Worm (Caenorhabditis elegans) whole organism, late embryonic: ENCODE data around the gene Y43F8B.12.

Experiments
- C08G9.2 ChIP-seq: sonication (generic microtip); optimal IDR thresholded peaks from 2 replicates; lab custom pipeline; 2016; ENCODE audit warnings: mild to moderate bottlenecking, missing genetic modification characterization, moderate library complexity, missing compliant biosample characterization
- C38D4.7 ChIP-seq: fragments of 200-800 bp; sonication (Bioruptor generic); optimal IDR thresholded peaks from 2 replicates; lab custom pipeline; 2018; ENCODE audit warnings: mild to moderate bottlenecking, missing genetic modification characterization, moderate library complexity, missing compliant biosample characterization
- F13H6.1 ChIP-seq: sonication (generic microtip); optimal IDR thresholded peaks from 2 replicates; lab custom pipeline; 2016; ENCODE audit warnings: missing genetic modification characterization, missing compliant biosample characterization
- T23F11.4 ChIP-seq: fragments of 200-800 bp; sonication (Bioruptor generic); optimal IDR thresholded peaks from 2 replicates; lab custom pipeline; 2018; ENCODE audit warnings: mild to moderate bottlenecking, missing genetic modification characterization, missing compliant biosample characterization
- Y22D7AL.16 ChIP-seq: sonication (generic microtip); optimal IDR thresholded peaks from 2 replicates; lab custom pipeline; 2016; ENCODE audit warnings: missing genetic modification characterization, missing compliant biosample characterization
- ceh-18 ChIP-seq: sonication (generic microtip); optimal IDR thresholded peaks from 2 replicates; lab custom pipeline; 2016; ENCODE audit warnings: missing genetic modification characterization, missing compliant biosample characterization
- ceh-2 ChIP-seq: sonication (generic microtip); optimal IDR thresholded peaks from 2 replicates; lab custom pipeline; 2016; ENCODE audit warnings: missing genotype, missing genetic modification characterization, missing compliant biosample characterization
- ceh-34 ChIP-seq: sonication (generic microtip); optimal IDR thresholded peaks from 2 replicates; lab custom pipeline; 2016; ENCODE audit warnings: mild to moderate bottlenecking, missing genetic modification characterization, missing compliant biosample characterization
- ceh-48 ChIP-seq: sonication (generic microtip); optimal IDR thresholded peaks from 2 replicates; lab custom pipeline; 2016; ENCODE audit warnings: missing genetic modification characterization, inconsistent platforms, missing compliant biosample characterization
- ceh-6 ChIP-seq: fragments of 200-800 bp; sonication (Bioruptor generic); optimal IDR thresholded peaks from 2 replicates; lab custom pipeline; 2018; ENCODE audit warnings: mild to moderate bottlenecking, missing genetic modification characterization, missing compliant biosample characterization
- che-1 ChIP-seq: sonication (generic microtip); optimal IDR thresholded peaks from 2 replicates; lab custom pipeline; 2016; ENCODE audit warnings: mild to moderate bottlenecking, missing genetic modification characterization, missing compliant biosample characterization
- dve-1 ChIP-seq: sonication (generic microtip); optimal IDR thresholded peaks from 2 replicates; lab custom pipeline; 2017; ENCODE audit warnings: antibody characterized with exemption, mild to moderate bottlenecking, missing genetic modification characterization, missing compliant biosample characterization
- elt-2 ChIP-seq: sonication (generic microtip); optimal IDR thresholded peaks from 2 replicates; lab custom pipeline; 2016; ENCODE audit warnings: missing genetic modification reagents, missing genetic modification characterization, missing compliant biosample characterization
- eyg-1 ChIP-seq: sonication (generic microtip); optimal IDR thresholded peaks from 2 replicates; lab custom pipeline; 2016; ENCODE audit warnings: missing genotype, missing genetic modification characterization, missing compliant biosample characterization
- fkh-6 ChIP-seq: sonication (generic microtip); optimal IDR thresholded peaks from 2 replicates; lab custom pipeline; 2016; ENCODE audit warnings: missing genetic modification characterization, missing compliant biosample characterization
- gmeb-2 ChIP-seq: sonication (generic microtip); optimal IDR thresholded peaks from 2 replicates; lab custom pipeline; 2016; ENCODE audit warnings: missing genetic modification characterization, inconsistent platforms, missing compliant biosample characterization
- hlh-15 ChIP-seq: sonication (generic microtip); optimal IDR thresholded peaks from 2 replicates; lab custom pipeline; 2016; ENCODE audit warnings: missing genetic modification characterization, missing compliant biosample characterization
- hlh-30 ChIP-seq: sonication (generic microtip); optimal IDR thresholded peaks from 2 replicates; lab custom pipeline; 2017; ENCODE audit warnings: antibody characterized with exemption, missing genetic modification characterization, missing compliant biosample characterization; ENCODE audit not compliant: insufficient read depth
- hlh-6 ChIP-seq: sonication (generic microtip); optimal IDR thresholded peaks from 2 replicates; lab custom pipeline; 2016; ENCODE audit warnings: missing genotype, missing genetic modification characterization, missing compliant biosample characterization
- hlh-8 ChIP-seq: sonication (generic microtip); optimal IDR thresholded peaks from 2 replicates; lab custom pipeline; 2016; ENCODE audit warnings: missing genotype, missing genetic modification characterization, missing compliant biosample characterization
- lin-11 ChIP-seq: fragments of 200-800 bp; sonication (Bioruptor generic); optimal IDR thresholded peaks from 2 replicates; lab custom pipeline; 2018; ENCODE audit warnings: mild to moderate bottlenecking, missing genetic modification characterization, missing compliant biosample characterization
- nfya-1 ChIP-seq: sonication (generic microtip); optimal IDR thresholded peaks from 2 replicates; lab custom pipeline; 2017; ENCODE audit warnings: missing genetic modification characterization, mild to moderate bottlenecking, missing compliant biosample characterization, antibody characterized with exemption, moderate library complexity
- nhr-11 ChIP-seq: fragments of 150-350 bp; optimal IDR thresholded peaks from 2 replicates; lab custom pipeline; 2014; ENCODE audit warnings: missing biosample characterization, missing genetic modification characterization
- npax-4 ChIP-seq: sonication (generic microtip); optimal IDR thresholded peaks from 2 replicates; lab custom pipeline; 2016; ENCODE audit warnings: missing genetic modification characterization, missing compliant biosample characterization
- pag-3 ChIP-seq: sonication (generic microtip); optimal IDR thresholded peaks from 2 replicates; lab custom pipeline; 2016; ENCODE audit warnings: missing compliant biosample characterization, missing genetic modification characterization, borderline replicate concordance
- pax-1 ChIP-seq: fragments of 150-350 bp; optimal IDR thresholded peaks from 2 replicates; lab custom pipeline; 2014; ENCODE audit warnings: missing biosample characterization, missing genetic modification characterization
- pha-2 ChIP-seq: sonication (generic microtip); optimal IDR thresholded peaks from 2 replicates; lab custom pipeline; 2017; ENCODE audit warnings: mild to moderate bottlenecking, missing genetic modification characterization, missing compliant biosample characterization
- pha-4 ChIP-seq: fragments of 150-350 bp; optimal IDR thresholded peaks from 2 replicates; lab custom pipeline; 2018; ENCODE audit warnings: missing biosample characterization, missing genetic modification reagents, missing genetic modification characterization
- pros-1 ChIP-seq: fragments of 150-350 bp; optimal IDR thresholded peaks from 2 replicates; lab custom pipeline; 2014; ENCODE audit warnings: missing biosample characterization, missing genetic modification reagents, missing genetic modification characterization
- ref-2 ChIP-seq: sonication (generic microtip); optimal IDR thresholded peaks from 2 replicates; lab custom pipeline; 2016; ENCODE audit warnings: missing genetic modification characterization, missing compliant biosample characterization
- rnt-1 ChIP-seq: sonication (generic microtip); optimal IDR thresholded peaks from 2 replicates; lab custom pipeline; 2016; ENCODE audit warnings: missing genetic modification characterization, missing compliant biosample characterization
- sdc-2 ChIP-seq: sonication (generic microtip); optimal IDR thresholded peaks from 2 replicates; lab custom pipeline; 2016; ENCODE audit warnings: missing genotype, missing genetic modification characterization, missing compliant biosample characterization
- sox-4 ChIP-seq: sonication (generic microtip); optimal IDR thresholded peaks from 2 replicates; lab custom pipeline; 2017; ENCODE audit warnings: mild to moderate bottlenecking, missing genetic modification characterization, inconsistent platforms, missing compliant biosample characterization
- syd-9 ChIP-seq: sonication (generic microtip); optimal IDR thresholded peaks from 2 replicates; lab custom pipeline; 2016; ENCODE audit warnings: mild to moderate bottlenecking, missing genetic modification characterization, moderate library complexity, missing compliant biosample characterization
- tbx-2 ChIP-seq: sonication (generic microtip); optimal IDR thresholded peaks from 2 replicates; lab custom pipeline; 2016; ENCODE audit warnings: missing genetic modification characterization, missing compliant biosample characterization
- tbx-7 ChIP-seq: sonication (generic microtip); optimal IDR thresholded peaks from 2 replicates; lab custom pipeline; 2016; ENCODE audit warnings: missing genotype, missing genetic modification characterization, missing compliant biosample characterization
- ttx-3 ChIP-seq: sonication (generic microtip); optimal IDR thresholded peaks from 2 replicates; lab custom pipeline; 2016; ENCODE audit warnings: missing genetic modification reagents, missing genetic modification characterization, missing compliant biosample characterization
- unc-42 ChIP-seq: sonication (generic microtip); optimal IDR thresholded peaks from 2 replicates; lab custom pipeline; 2016; ENCODE audit warnings: missing genotype, missing genetic modification characterization, missing compliant biosample characterization
- unc-86 ChIP-seq: sonication (generic microtip); optimal IDR thresholded peaks from 2 replicates; lab custom pipeline; 2016; ENCODE audit warnings: missing genetic modification characterization, missing compliant biosample characterization
- ztf-16 ChIP-seq: sonication (generic microtip); optimal IDR thresholded peaks from 2 replicates; lab custom pipeline; 2017; ENCODE audit warnings: missing genetic modification characterization, missing compliant biosample characterization

Y43F8B.12 gene

ce11 chrV:19428936-19429335 lies 39.2 kb upstream of the Y43F8B.12 start:
- TF ChIP-seq eyg-1 (tag; lab: Kevin White, UChicago) (no peak), lin-11 (tag; lab: Kevin White, UChicago) (no peak), C38D4.7 (GFP tag; lab: Kevin White, UChicago) (no peak), F13H6.1 (tag; lab: Kevin White, UChicago) (no peak), hlh-30 (tag; lab: Kevin White, UChicago) (no peak), tbx-7 (no peak), ztf-16 (tag; lab: Kevin White, UChicago) (no peak), T23F11.4 (GFP tag; lab: Kevin White, UChicago) (no peak), sox-4 (tag; lab: Kevin White, UChicago) (no peak), hlh-8 (tag; lab: Kevin White, UChicago) (no peak)
- TF ChIP-seq, all 69 proteins: peak for 0

DNA sequence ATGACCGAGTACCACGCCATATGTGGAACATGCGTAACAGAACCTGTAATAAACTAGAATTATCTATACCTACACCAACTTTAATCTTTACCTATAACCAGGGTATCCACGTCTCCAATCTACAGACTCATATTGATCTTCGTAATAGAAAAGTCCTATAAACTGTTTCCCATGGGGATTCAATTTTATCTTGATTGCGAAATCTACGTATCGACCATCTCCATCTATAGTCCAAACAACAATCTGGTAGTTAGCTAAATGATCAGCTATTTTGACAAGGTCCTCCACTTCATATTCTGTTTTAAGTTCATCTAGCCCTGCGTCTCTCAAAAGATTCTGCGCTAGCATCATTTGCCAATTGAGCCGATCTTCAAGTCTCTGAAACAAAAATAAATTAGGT lies 38.6 kb upstream of the Y43F8B.12 start:
- TF ChIP-seq hlh-6 = no peak
- TF ChIP-seq ceh-34 (tag; lab: Kevin White, UChicago) = no peak
- TF ChIP-seq rnt-1 = peak; percentile 80
- no peak for TF ChIP-seq pros-1 (tag; lab: Kevin White, UChicago)
- TF ChIP-seq syd-9 (tag; lab: Kevin White, UChicago) = no peak
- no peak for TF ChIP-seq pha-4
- no peak for TF ChIP-seq eyg-1 (tag; lab: Kevin White, UChicago)

ce11 chrV:19430351-19430913 lies 37.8 kb upstream of the Y43F8B.12 start:
- TF ChIP-seq ttx-3 (tag; lab: Kevin White, UChicago) (no peak), che-1 (no peak), C38D4.7 (GFP tag; lab: Kevin White, UChicago) (peak; percentile 45), hlh-15 (tag; lab: Kevin White, UChicago) (no peak), rnt-1 (no peak), hlh-6 (no peak), nhr-11 (tag; lab: Kevin White, UChicago) (no peak), C08G9.2 (tag; lab: Kevin White, UChicago) (peak; percentile 21), pax-1 (no peak), ceh-48 (tag; lab: Kevin White, UChicago) (no peak), ceh-2 (no peak), gmeb-2 (tag; lab: Kevin White, UChicago) (peak; percentile 23), pag-3 (tag; lab: Kevin White, UChicago) (no peak), elt-2 (tag; lab: Kevin White, UChicago) (no peak), F13H6.1 (tag; lab: Kevin White, UChicago) (no peak), pha-2 (tag; lab: Kevin White, UChicago) (no peak), npax-4 (tag; lab: Kevin White, UChicago) (no peak), hlh-30 (tag; lab: Kevin White, UChicago) (peak; percentile 7), ceh-18 (tag; lab: Kevin White, UChicago) (no peak), sdc-2 (tag; lab: Kevin White, UChicago) (no peak), dve-1 (tag; lab: Kevin White, UChicago) (no peak), sox-4 (tag; lab: Kevin White, UChicago) (no peak), pros-1 (tag; lab: Kevin White, UChicago) (no peak), T23F11.4 (GFP tag; lab: Kevin White, UChicago) (no peak), ceh-6 (GFP tag; lab: Kevin White, UChicago) (no peak), Y22D7AL.16 (tag; lab: Kevin White, UChicago) (no peak)
- TF ChIP-seq, all 69 proteins: peak for 4

DNA sequence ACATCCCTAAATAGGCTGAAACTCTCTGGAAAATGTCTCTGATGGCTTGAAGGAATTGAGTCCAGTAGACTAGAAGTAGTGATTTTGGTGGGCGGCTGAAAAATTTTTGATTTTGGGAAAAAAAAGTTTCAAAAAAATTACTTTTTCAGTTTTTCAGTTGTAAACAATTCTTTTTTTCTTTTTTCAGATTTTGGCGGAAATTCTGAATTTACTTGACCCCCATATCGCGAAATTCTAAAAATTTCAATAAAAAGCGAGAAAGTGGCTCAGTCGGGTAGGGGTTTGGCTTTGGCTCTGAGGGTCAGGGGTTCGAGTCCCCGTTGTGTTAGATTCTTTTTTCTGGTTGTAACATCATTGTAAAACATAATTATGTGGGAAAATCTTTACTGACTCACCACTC lies 37.1 kb upstream of the Y43F8B.12 start, which contains the start of gene srw-85:
Gene srw-85 (minus strand): TSS at position 101 of the 400 bp plus-strand sequence.
- TF ChIP-seq pha-4 (no peak), ceh-2 (no peak), unc-86 (no peak), nfya-1 (tag; lab: Kevin White, UChicago) (no peak), pha-2 (tag; lab: Kevin White, UChicago) (no peak), fkh-6 (tag; lab: Kevin White, UChicago) (no peak), unc-42 (tag; lab: Kevin White, UChicago) (no peak), tbx-7 (no peak), ref-2 (tag; lab: Kevin White, UChicago) (no peak), tbx-2 (no peak)
